Worm (Caenorhabditis elegans) whole organism, young adult: ENCODE results near the gene nsph-3.2.
A peak's percentile ranks its signal among the peaks of the same experiment; 100 is the strongest.

Experiments used
- C06A6.2 ChIP-seq: fragments of 200-800 bp; sonication (Bioruptor generic); conservative IDR thresholded peaks from 2 replicates; pipeline ENCODE4 v1.3.6; 2022; ENCODE audit warnings: missing genetic modification characterization, missing compliant biosample characterization
- C17E4.6 ChIP-seq: fragments of 200-800 bp; sonication (Bioruptor generic); IDR thresholded peaks from 2 replicates; pipeline ENCODE4 v1.3.6; 2022; ENCODE audit warnings: missing genetic modification reagents, missing genetic modification characterization, missing compliant biosample characterization
- D2030.7 ChIP-seq: fragments of 200-800 bp; sonication (Bioruptor generic); IDR thresholded peaks from 2 replicates; pipeline ENCODE4 v1.3.6; 2022; ENCODE audit warnings: missing genetic modification reagents, missing genetic modification characterization, missing compliant biosample characterization
- F37B4.10 ChIP-seq: fragments of 200-800 bp; sonication (Bioruptor generic); IDR thresholded peaks from 2 replicates; pipeline ENCODE4 v1.3.6; 2022; ENCODE audit warnings: missing genetic modification characterization, missing compliant biosample characterization
- F55B11.4 ChIP-seq: sonication (generic microtip); optimal IDR thresholded peaks from 2 replicates; lab custom pipeline; 2016; ENCODE audit warnings: missing compliant biosample characterization, missing genetic modification characterization, borderline replicate concordance; ENCODE audit not compliant: insufficient read depth
- K12H6.12 ChIP-seq: fragments of 200-800 bp; sonication (Bioruptor generic); optimal IDR thresholded peaks from 2 replicates; lab custom pipeline; 2018; ENCODE audit warnings: mild to moderate bottlenecking, missing genetic modification characterization, missing compliant biosample characterization
- Y53G8AR.9 ChIP-seq: fragments of 200-800 bp; sonication (Bioruptor generic); conservative IDR thresholded peaks from 2 replicates; pipeline ENCODE4 v1.3.6; 2022; ENCODE audit warnings: missing genetic modification reagents, missing genetic modification characterization, missing compliant biosample characterization
- Y56A3A.18 ChIP-seq: fragments of 200-800 bp; sonication (Bioruptor generic); IDR thresholded peaks from 2 replicates; pipeline ENCODE4 v1.3.6; 2022; ENCODE audit warnings: missing genetic modification reagents, missing genetic modification characterization, missing compliant biosample characterization
- Y67H2A.10 ChIP-seq: fragments of 200-800 bp; sonication (Bioruptor generic); conservative IDR thresholded peaks from 2 replicates; pipeline ENCODE4 v1.3.6; 2022; ENCODE audit warnings: missing genetic modification reagents, missing genetic modification characterization, missing compliant biosample characterization
- ZK185.1 ChIP-seq: sonication (generic microtip); optimal IDR thresholded peaks from 2 replicates; lab custom pipeline; 2016; ENCODE audit warnings: mild to moderate bottlenecking, missing genetic modification characterization, missing compliant biosample characterization; ENCODE audit not compliant: poor library complexity, severe bottlenecking
- atf-7 ChIP-seq: sonication (generic microtip); optimal IDR thresholded peaks from 2 replicates; lab custom pipeline; 2017; ENCODE audit warnings: mild to moderate bottlenecking, missing genetic modification characterization, missing compliant biosample characterization
- attf-3 ChIP-seq: fragments of 200-800 bp; sonication (Bioruptor generic); conservative IDR thresholded peaks from 2 replicates; pipeline ENCODE4 v1.3.6; 2022; ENCODE audit warnings: missing genetic modification reagents, missing genetic modification characterization, missing compliant biosample characterization
- attf-5 ChIP-seq: fragments of 200-800 bp; sonication (Bioruptor generic); optimal IDR thresholded peaks from 2 replicates; lab custom pipeline; 2018; ENCODE audit warnings: mild to moderate bottlenecking, missing genetic modification characterization, missing compliant biosample characterization
- bed-2 ChIP-seq: fragments of 200-800 bp; sonication (Bioruptor generic); IDR thresholded peaks from 2 replicates; pipeline ENCODE4 v1.3.6; 2022; ENCODE audit warnings: missing genetic modification reagents, missing genetic modification characterization, missing compliant biosample characterization
- cebp-1 ChIP-seq, 2 experiments: fragments of 200-800 bp in 1 of 2; sonication (Bioruptor generic) in 1 of 2; sonication (generic microtip) in 1 of 2; IDR thresholded peaks in 1 of 2; optimal IDR thresholded peaks in 1 of 2; 2 replicates each; pipeline versions ENCODE4 v1.3.6 to Lab custom; 2017 to 2022; ENCODE audit warnings: missing compliant biosample characterization in 2 of 2, missing genetic modification characterization in 2 of 2, mild to moderate bottlenecking in 1 of 2, missing genetic modification reagents in 1 of 2, moderate library complexity in 1 of 2
- cebp-2 ChIP-seq: fragments of 200-800 bp; sonication (Bioruptor generic); IDR thresholded peaks from 2 replicates; pipeline ENCODE4 v1.3.6; 2022; ENCODE audit warnings: missing genetic modification characterization, missing compliant biosample characterization
- ceh-79 ChIP-seq: sonication (generic microtip); optimal IDR thresholded peaks from 2 replicates; lab custom pipeline; 2017; ENCODE audit warnings: mild to moderate bottlenecking, missing genetic modification characterization, missing compliant biosample characterization
- ceh-91 ChIP-seq: fragments of 200-800 bp; sonication (Bioruptor generic); IDR thresholded peaks from 2 replicates; pipeline ENCODE4 v1.3.6; 2022; ENCODE audit warnings: missing genetic modification reagents, missing genetic modification characterization, missing compliant biosample characterization
- dox-1 ChIP-seq: fragments of 200-800 bp; sonication (Bioruptor generic); IDR thresholded peaks from 2 replicates; pipeline ENCODE4 v1.3.6; 2022; ENCODE audit warnings: missing genetic modification reagents, missing genetic modification characterization, missing compliant biosample characterization
- efl-1 ChIP-seq: fragments of 150-350 bp; optimal IDR thresholded peaks from 2 replicates; lab custom pipeline; 2014; ENCODE audit warnings: missing biosample characterization, missing genetic modification reagents, missing genetic modification characterization
- egl-18 ChIP-seq: fragments of 200-800 bp; sonication (Bioruptor generic); IDR thresholded peaks from 2 replicates; pipeline ENCODE4 v1.3.6; 2022; ENCODE audit warnings: missing genetic modification reagents, missing genetic modification characterization, missing compliant biosample characterization
- egl-44 ChIP-seq: fragments of 200-800 bp; sonication (Bioruptor generic); IDR thresholded peaks from 2 replicates; pipeline ENCODE4 v1.3.6; 2022; ENCODE audit warnings: missing genetic modification reagents, missing genetic modification characterization, missing compliant biosample characterization
- ets-4 ChIP-seq: fragments of 200-800 bp; sonication (Bioruptor generic); optimal IDR thresholded peaks from 2 replicates; lab custom pipeline; 2018; ENCODE audit warnings: mild to moderate bottlenecking, missing genetic modification characterization, missing compliant biosample characterization
- fkh-3 ChIP-seq: sonication (generic microtip); optimal IDR thresholded peaks from 2 replicates; lab custom pipeline; 2016; ENCODE audit warnings: mild to moderate bottlenecking, missing genetic modification characterization, missing compliant biosample characterization
- him-1 ChIP-seq: sonication (generic microtip); optimal IDR thresholded peaks from 2 replicates; lab custom pipeline; 2016; ENCODE audit warnings: missing genotype, missing genetic modification reagents, missing genetic modification characterization, missing compliant biosample characterization
- hmg-1.2 ChIP-seq: fragments of 200-800 bp; sonication (Bioruptor generic); IDR thresholded peaks from 2 replicates; pipeline ENCODE4 v1.3.6; 2022; ENCODE audit warnings: missing genetic modification reagents, missing genetic modification characterization, missing compliant biosample characterization
- hrde-1 ChIP-seq: sonication (generic microtip); optimal IDR thresholded peaks from 2 replicates; lab custom pipeline; 2016; ENCODE audit warnings: missing genetic modification characterization, mild to moderate bottlenecking, missing compliant biosample characterization, moderate library complexity, missing genotype, missing genetic modification reagents, borderline replicate concordance
- let-607 ChIP-seq, 2 experiments: fragments of 200-800 bp in 1 of 2; sonication (Bioruptor generic) in 1 of 2; sonication (generic microtip) in 1 of 2; optimal IDR thresholded peaks; 2 replicates each; lab custom pipeline; 2016 to 2018; ENCODE audit warnings: mild to moderate bottlenecking in 2 of 2, missing compliant biosample characterization in 2 of 2, missing genetic modification characterization in 2 of 2, moderate library complexity in 2 of 2, missing genotype in 1 of 2
- lin-26 ChIP-seq: fragments of 200-800 bp; sonication (Bioruptor generic); IDR thresholded peaks from 2 replicates; pipeline ENCODE4 v1.3.6; 2022; ENCODE audit warnings: missing genetic modification reagents, missing genetic modification characterization, missing compliant biosample characterization
- lin-54 ChIP-seq: fragments of 200-800 bp; sonication (Bioruptor generic); optimal IDR thresholded peaks from 2 replicates; lab custom pipeline; 2018; ENCODE audit warnings: mild to moderate bottlenecking, missing genetic modification characterization, missing compliant biosample characterization
- madf-6 ChIP-seq: fragments of 200-800 bp; sonication (Bioruptor generic); IDR thresholded peaks from 2 replicates; pipeline ENCODE4 v1.3.6; 2022; ENCODE audit warnings: missing genetic modification reagents, missing genetic modification characterization, missing compliant biosample characterization
- madf-8 ChIP-seq: fragments of 200-800 bp; sonication (Bioruptor generic); conservative IDR thresholded peaks from 2 replicates; pipeline ENCODE4 v1.3.6; 2022; ENCODE audit warnings: missing genetic modification reagents, missing genetic modification characterization, missing compliant biosample characterization
- mes-4 ChIP-seq: sonication (generic microtip); optimal IDR thresholded peaks from 2 replicates; lab custom pipeline; 2016; ENCODE audit warnings: missing genotype, missing genetic modification characterization, missing compliant biosample characterization
- nfya-1 ChIP-seq: sonication (generic microtip); optimal IDR thresholded peaks from 2 replicates; lab custom pipeline; 2017; ENCODE audit warnings: antibody characterized with exemption, missing compliant biosample characterization, missing genetic modification characterization, borderline replicate concordance; ENCODE audit not compliant: insufficient read depth
- nfyb-1 ChIP-seq: fragments of 200-800 bp; sonication (Bioruptor generic); IDR thresholded peaks from 2 replicates; pipeline ENCODE4 v1.3.6; 2022; ENCODE audit warnings: missing genetic modification reagents, missing genetic modification characterization, missing compliant biosample characterization
- nhr-27 ChIP-seq: fragments of 200-800 bp; sonication (Bioruptor generic); optimal IDR thresholded peaks from 2 replicates; lab custom pipeline; 2018; ENCODE audit warnings: mild to moderate bottlenecking, missing genetic modification characterization, moderate library complexity, missing compliant biosample characterization
- pbrm-1 ChIP-seq: fragments of 200-800 bp; sonication (Bioruptor generic); IDR thresholded peaks from 2 replicates; pipeline ENCODE4 v1.3.6; 2022; ENCODE audit warnings: missing genetic modification reagents, missing genetic modification characterization, missing compliant biosample characterization
- repo-1 ChIP-seq: sonication (generic microtip); optimal IDR thresholded peaks from 2 replicates; lab custom pipeline; 2017; ENCODE audit warnings: mild to moderate bottlenecking, missing genetic modification characterization, missing compliant biosample characterization
- rpc-1 ChIP-seq, 2 experiments: fragments of 150-350 bp in 1 of 2; sonication (generic microtip) in 1 of 2; optimal IDR thresholded peaks; 2 replicates each; lab custom pipeline; 2014 to 2018; ENCODE audit warnings: missing biosample characterization in 1 of 2, missing genetic modification characterization in 1 of 2, missing genetic modification reagents in 1 of 2, missing genotype in 1 of 2
- snpc-1.3 ChIP-seq: sonication (generic microtip); optimal IDR thresholded peaks from 2 replicates; lab custom pipeline; 2017; ENCODE audit warnings: missing genetic modification characterization, mild to moderate bottlenecking, missing compliant biosample characterization, antibody characterized with exemption, moderate library complexity, missing genotype, missing genetic modification reagents; ENCODE audit not compliant: insufficient read depth
- snpc-4 ChIP-seq, 5 experiments: fragments of 150-350 bp in 1 of 5; sonication (generic microtip) in 4 of 5; optimal IDR thresholded peaks; 2 replicates each; lab custom pipeline; 2014 to 2018; ENCODE audit warnings: missing genetic modification characterization in 5 of 5, missing biosample characterization in 3 of 5, antibody characterized with exemption in 2 of 5, mild to moderate bottlenecking in 2 of 5, missing compliant biosample characterization in 2 of 5, missing genotype in 2 of 5, moderate library complexity in 2 of 5, missing genetic modification reagents in 1 of 5
- somi-1 ChIP-seq: fragments of 200-800 bp; sonication (Bioruptor generic); optimal IDR thresholded peaks from 2 replicates; lab custom pipeline; 2018; ENCODE audit warnings: mild to moderate bottlenecking, missing genetic modification characterization, missing compliant biosample characterization
- tbp1 ChIP-seq: fragments of 200-800 bp; sonication (Bioruptor generic); optimal IDR thresholded peaks from 2 replicates; lab custom pipeline; 2018; ENCODE audit warnings: mild to moderate bottlenecking, missing genetic modification characterization, missing compliant biosample characterization
- tbx-9 ChIP-seq: sonication (generic microtip); optimal IDR thresholded peaks from 2 replicates; lab custom pipeline; 2016; ENCODE audit warnings: borderline replicate concordance, missing genetic modification characterization, inconsistent platforms, missing compliant biosample characterization
- unc-62 ChIP-seq: fragments of 150-350 bp; optimal IDR thresholded peaks from 2 replicates; lab custom pipeline; 2014; ENCODE audit warnings: missing biosample characterization, missing genetic modification reagents, missing genetic modification characterization
- ztf-28 ChIP-seq: fragments of 200-800 bp; sonication (Bioruptor generic); IDR thresholded peaks from 2 replicates; pipeline ENCODE4 v1.3.6; 2022; ENCODE audit warnings: missing genetic modification reagents, missing genetic modification characterization, missing compliant biosample characterization

Gene nsph-3.2

ce11 chrIV:10157034-10157433, 44.4 kb downstream of the nsph-3.2 start (continued):
- no peak for TF ChIP-seq efl-1 (GFP tag; lab: Kevin White, UChicago)
- no peak for TF ChIP-seq F37B4.10 (GFP tag; lab: Robert Waterston, UW)
- no peak for TF ChIP-seq K12H6.12
- TF ChIP-seq ztf-28 (GFP tag; lab: Robert Waterston, UW): no peak
- TF ChIP-seq cebp-2: no peak
- no peak for TF ChIP-seq attf-3 (GFP tag; lab: Robert Waterston, UW)
- no peak for TF ChIP-seq Y67H2A.10 (GFP tag; lab: Robert Waterston, UW)
- TF ChIP-seq C06A6.2 (GFP tag; lab: Robert Waterston, UW): no peak
- peak; percentile 78 for TF ChIP-seq madf-8
- no peak for TF ChIP-seq Y56A3A.18 (GFP tag; lab: Robert Waterston, UW)
- TF ChIP-seq C17E4.6 (GFP tag; lab: Robert Waterston, UW): no peak
- TF ChIP-seq hmg-1.2 (GFP tag; lab: Robert Waterston, UW): no peak
- TF ChIP-seq atf-7 (tag; lab: Kevin White, UChicago): no peak
- no peak for TF ChIP-seq somi-1 (GFP tag; lab: Kevin White, UChicago)
- no peak for TF ChIP-seq let-607 (tag; optimal IDR thresholded peaks at IDR 0.05; lab: Kevin White, UChicago)
- no peak for TF ChIP-seq bed-2
- TF ChIP-seq nhr-27: no peak
- TF ChIP-seq ceh-91 (GFP tag; lab: Robert Waterston, UW): 0 out of 2 replicates have a peak, but pooled peaks have one; percentile 33
- no peak for TF ChIP-seq egl-44
- no peak for TF ChIP-seq rpc-1 (optimal IDR thresholded peaks at IDR 0.05; lab: Kevin White, UChicago)
- no peak for TF ChIP-seq rpc-1 (tag; optimal IDR thresholded peaks at IDR 0.05; lab: Kevin White, UChicago)
- no peak for TF ChIP-seq ceh-79 (tag; lab: Kevin White, UChicago)
- TF ChIP-seq lin-26 (GFP tag; lab: Robert Waterston, UW): no peak
- peak; percentile 6 for TF ChIP-seq snpc-1.3 (tag; lab: Kevin White, UChicago)
- TF ChIP-seq attf-5 (GFP tag; lab: Kevin White, UChicago): no peak
- no peak for TF ChIP-seq fkh-3 (tag; lab: Kevin White, UChicago)
- no peak for TF ChIP-seq mes-4 (tag; lab: Kevin White, UChicago)
- TF ChIP-seq repo-1 (tag; lab: Kevin White, UChicago): no peak
- no peak for TF ChIP-seq ets-4 (GFP tag; lab: Kevin White, UChicago)
- TF ChIP-seq him-1 (tag; lab: Kevin White, UChicago): peak; percentile 22
- peak; percentile 51 for TF ChIP-seq D2030.7
- TF ChIP-seq pbrm-1 (GFP tag; lab: Robert Waterston, UW): peak; percentile 42; the same call in 1 of the 2 replicates
- TF ChIP-seq Y53G8AR.9: no peak
- TF ChIP-seq dox-1 (GFP tag; lab: Robert Waterston, UW): 0 out of 2 replicates have a peak, but pooled peaks have one; percentile 30
- TF ChIP-seq ZK185.1 (tag; lab: Kevin White, UChicago): no peak
- peak; percentile 90 for TF ChIP-seq madf-6 (GFP tag; lab: Robert Waterston, UW)
- TF ChIP-seq egl-18 (GFP tag; lab: Robert Waterston, UW): no peak
- no peak for TF ChIP-seq cebp-1 (GFP tag; IDR thresholded peaks at IDR 0.05; lab: Robert Waterston, UW)
- no peak for TF ChIP-seq cebp-1 (tag; optimal IDR thresholded peaks at IDR 0.05; lab: Kevin White, UChicago)
- TF ChIP-seq hrde-1: no peak
- TF ChIP-seq nfya-1 (tag; lab: Kevin White, UChicago): no peak
- peak; percentile 10 for TF ChIP-seq lin-54 (GFP tag; lab: Kevin White, UChicago)
- TF ChIP-seq tbx-9 (tag; lab: Kevin White, UChicago): no peak
- TF ChIP-seq F55B11.4 (tag; lab: Kevin White, UChicago): no peak
- TF ChIP-seq tbp1 (GFP tag; lab: Kevin White, UChicago): no peak
- no peak for TF ChIP-seq unc-62
- TF ChIP-seq snpc-4 (GFP tag; optimal IDR thresholded peaks at IDR 0.05; lab: Kevin White, UChicago): no peak
- peak in 1 of 4 experiments; percentile 24 for TF ChIP-seq snpc-4 (tag; optimal IDR thresholded peaks at IDR 0.05; lab: Kevin White, UChicago)
- no peak for TF ChIP-seq nfyb-1
